Worm (Caenorhabditis elegans): ENCODE measurements around the gene srz-31.

Gene srz-31

DNA sequence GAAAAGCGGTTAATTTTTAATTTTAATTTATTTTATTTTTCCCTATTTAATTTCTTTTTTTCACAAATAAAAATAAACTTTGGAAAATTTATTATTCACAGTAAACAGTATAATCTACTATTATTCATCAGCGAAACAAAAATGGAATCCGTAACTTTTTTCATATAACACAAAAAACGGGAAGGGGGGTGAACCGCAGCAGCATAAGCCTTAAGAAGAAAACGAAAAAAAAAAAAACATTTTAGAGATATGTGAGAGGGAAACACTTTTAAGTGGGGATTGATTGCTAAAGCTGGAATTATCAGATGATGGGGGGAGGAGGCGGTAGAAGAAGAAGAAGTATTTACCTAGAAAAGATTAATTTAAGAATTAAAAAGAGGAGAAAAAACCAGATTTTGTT lies 29.5 kb upstream of the srz-31 start:
- TF ChIP-seq attf-6 (GFP tag; IDR thresholded peaks at IDR 0.05), result peak; percentile 75
- peak; percentile 56 for TF ChIP-seq snpc-4 (GFP tag; optimal IDR thresholded peaks at IDR 0.05)
- TF ChIP-seq snpc-4 (tag; optimal IDR thresholded peaks at IDR 0.05), result peak in 2 of 4 experiments; percentile 53 to 84
- no peak for TF ChIP-seq gei-17 (GFP tag; optimal IDR thresholded peaks at IDR 0.05)
- TF ChIP-seq hrde-1 (tag; optimal IDR thresholded peaks at IDR 0.05; ENCODE audit: borderline replicate concordance), result peak; percentile 18

DNA sequence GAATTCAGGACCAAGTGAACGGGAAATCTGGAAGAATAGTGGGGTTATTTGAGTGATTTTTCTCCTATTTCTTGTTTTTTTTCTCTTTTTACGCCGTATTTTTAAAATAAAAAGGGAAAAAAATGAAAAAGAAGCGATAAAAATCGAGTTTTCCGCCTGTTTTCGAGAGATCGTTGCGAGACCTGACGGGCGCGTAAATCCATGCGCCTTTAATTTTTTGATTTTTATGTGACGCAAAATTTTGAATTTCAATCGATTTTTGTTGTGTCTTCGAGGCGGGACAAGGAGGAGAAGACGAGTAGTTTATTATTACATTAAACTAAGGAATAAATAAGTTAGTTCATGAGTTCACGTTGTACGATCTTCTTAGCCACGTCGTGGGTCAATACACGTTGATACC lies 23.5 kb upstream of the srz-31 start:
- no peak for TF ChIP-seq egl-44 (GFP tag; IDR thresholded peaks at IDR 0.05)
- TF ChIP-seq bed-1 (GFP tag; IDR thresholded peaks at IDR 0.05), result no peak
- TF ChIP-seq snpc-1.3 (tag; optimal IDR thresholded peaks at IDR 0.05; ENCODE audit: insufficient read depth), result peak; percentile 51
- TF ChIP-seq madf-6 (GFP tag; IDR thresholded peaks at IDR 0.05), result 0 out of 2 replicates have a peak, but pooled peaks have one; percentile 17
- no peak for TF ChIP-seq B0261.1 (tag; optimal IDR thresholded peaks at IDR 0.05)
- TF ChIP-seq madf-8 (GFP tag; conservative IDR thresholded peaks at IDR 0.05), result no peak
- TF ChIP-seq ZK185.1 (tag; optimal IDR thresholded peaks at IDR 0.05; ENCODE audit: poor library complexity, severe bottlenecking), result no peak
- no peak for TF ChIP-seq hsf-1 (GFP tag; IDR thresholded peaks at IDR 0.05)
- no peak for TF ChIP-seq snpc-3.4 (tag; optimal IDR thresholded peaks at IDR 0.05)
- TF ChIP-seq repo-1 (tag; optimal IDR thresholded peaks at IDR 0.05), result no peak
- TF ChIP-seq F37B4.10 (GFP tag; IDR thresholded peaks at IDR 0.05), result no peak
- peak; percentile 44; the same call in 1 of the 2 replicates for TF ChIP-seq F33H1.4 (GFP tag; IDR thresholded peaks at IDR 0.05)
- no peak for TF ChIP-seq tbx-9 (tag; optimal IDR thresholded peaks at IDR 0.05; ENCODE audit: borderline replicate concordance)
- TF ChIP-seq gei-17 (GFP tag; optimal IDR thresholded peaks at IDR 0.05), result no peak
- TF ChIP-seq nfya-1 (tag; optimal IDR thresholded peaks at IDR 0.05; ENCODE audit: borderline replicate concordance, insufficient read depth), result no peak
- no peak for TF ChIP-seq C06A6.2 (GFP tag; conservative IDR thresholded peaks at IDR 0.05)
- TF ChIP-seq F39B2.1 (GFP tag; IDR thresholded peaks at IDR 0.05), result no peak
- no peak for TF ChIP-seq Y95B8A.8 (GFP tag; IDR thresholded peaks at IDR 0.05)
- no peak for TF ChIP-seq attf-5 (GFP tag; optimal IDR thresholded peaks at IDR 0.05)
- peak; percentile 57; the same call in 1 of the 2 replicates for TF ChIP-seq attf-6 (GFP tag; IDR thresholded peaks at IDR 0.05)
- TF ChIP-seq ztf-28 (GFP tag; IDR thresholded peaks at IDR 0.05), result no peak
- no peak for TF ChIP-seq bed-2 (GFP tag; IDR thresholded peaks at IDR 0.05)
- no peak for TF ChIP-seq egrh-3 (GFP tag; IDR thresholded peaks at IDR 0.05)
- no peak for TF ChIP-seq hmg-20 (GFP tag; IDR thresholded peaks at IDR 0.05)
- TF ChIP-seq attf-3 (GFP tag; conservative IDR thresholded peaks at IDR 0.05), result no peak
- TF ChIP-seq chd-7 (tag; optimal IDR thresholded peaks at IDR 0.05), result no peak
- TF ChIP-seq T26A5.8 (tag; optimal IDR thresholded peaks at IDR 0.05), result no peak
- TF ChIP-seq nhr-179 (tag; optimal IDR thresholded peaks at IDR 0.05), result no peak
- TF ChIP-seq ztf-18 (tag; optimal IDR thresholded peaks at IDR 0.05), result no peak
- no peak for TF ChIP-seq unc-62 (GFP tag; optimal IDR thresholded peaks at IDR 0.05)
- no peak for TF ChIP-seq let-526 (GFP tag; IDR thresholded peaks at IDR 0.05)
- TF ChIP-seq ekl-4 (GFP tag; IDR thresholded peaks at IDR 0.05), result no peak
- no peak for TF ChIP-seq rcor-1 (GFP tag; IDR thresholded peaks at IDR 0.05)
- no peak for TF ChIP-seq ztf-26 (tag; optimal IDR thresholded peaks at IDR 0.05)
- TF ChIP-seq lin-35 (GFP tag; optimal IDR thresholded peaks at IDR 0.05), result no peak
- TF ChIP-seq zim-3 (tag; optimal IDR thresholded peaks at IDR 0.05), result no peak
- TF ChIP-seq lag-1 (GFP tag; IDR thresholded peaks at IDR 0.05), result no peak
- TF ChIP-seq hlh-12 (tag; optimal IDR thresholded peaks at IDR 0.05), result no peak
- no peak for TF ChIP-seq ccch-3 (GFP tag; optimal IDR thresholded peaks at IDR 0.05)
- TF ChIP-seq cebp-2 (GFP tag; IDR thresholded peaks at IDR 0.05), result 0 out of 2 replicates have a peak, but pooled peaks have one; percentile 25
- TF ChIP-seq ceh-100 (GFP tag; IDR thresholded peaks at IDR 0.05), result no peak
- no peak for TF ChIP-seq B0336.3 (GFP tag; IDR thresholded peaks at IDR 0.05)
- TF ChIP-seq K12H6.12 (tag; optimal IDR thresholded peaks at IDR 0.05), result no peak
- no peak for TF ChIP-seq rpc-1 (optimal IDR thresholded peaks at IDR 0.05)
- no peak for TF ChIP-seq rpc-1 (tag; optimal IDR thresholded peaks at IDR 0.05)

Measured in whole organism, young adult.